Worm (Caenorhabditis elegans): ENCODE measurements around the gene R07B1.8.

R07B1.8 gene

DNA sequence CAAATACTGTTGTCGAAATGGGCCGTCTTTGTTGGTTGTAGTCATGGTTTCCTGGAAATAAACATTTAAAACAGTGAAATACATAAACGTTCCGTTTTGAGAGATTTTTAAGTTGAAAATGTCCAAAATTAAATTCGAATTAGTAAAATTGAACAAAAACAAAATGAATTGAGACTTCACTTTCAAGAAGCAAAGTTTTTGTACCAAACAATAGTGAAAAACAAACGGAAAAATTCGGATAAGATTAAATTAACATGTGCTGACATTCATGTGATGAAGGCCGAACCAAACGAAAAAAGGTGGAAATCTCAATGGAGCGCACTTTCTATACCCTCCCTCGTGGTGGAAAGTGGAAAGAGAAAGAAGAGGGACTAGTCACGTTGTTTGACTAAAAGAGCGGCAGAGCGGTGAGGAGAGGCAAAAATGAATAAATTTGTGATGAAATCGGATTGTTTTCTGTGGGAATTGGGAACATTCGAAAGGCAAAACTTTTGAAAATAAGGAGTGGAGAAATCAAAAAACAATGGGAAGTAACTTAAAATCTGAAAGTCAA is 34.4 kb downstream of the R07B1.8 start, which contains the start of gene ipla-2 (continued):
- no peak for TF ChIP-seq F26F4.8 (GFP tag; conservative IDR thresholded peaks at IDR 0.05)
- TF ChIP-seq ceh-62 (tag; optimal IDR thresholded peaks at IDR 0.05) = no peak
- TF ChIP-seq egl-27 (tag; optimal IDR thresholded peaks at IDR 0.05) = no peak
- peak; percentile 95 for TF ChIP-seq mxl-3 (GFP tag; optimal IDR thresholded peaks at IDR 0.05)
- TF ChIP-seq lsy-2 (tag; optimal IDR thresholded peaks at IDR 0.05) = peak; percentile 23 to 78
- peak; percentile 46 for TF ChIP-seq nhr-28 (tag; optimal IDR thresholded peaks at IDR 0.05)
- peak; percentile 85 for TF ChIP-seq fkh-10 (GFP tag; optimal IDR thresholded peaks at IDR 0.05)
- peak; percentile 58 to 96 for TF ChIP-seq mdl-1 (tag; optimal IDR thresholded peaks at IDR 0.05)
- no peak for TF ChIP-seq daf-19 (GFP tag; conservative IDR thresholded peaks at IDR 0.05)
- no peak for TF ChIP-seq attf-4 (tag; optimal IDR thresholded peaks at IDR 0.05)
- TF ChIP-seq ctbp-1 (GFP tag; IDR thresholded peaks at IDR 0.05) = peak; percentile 27; the same call in 1 of the 2 replicates
- TF ChIP-seq ZK337.2 (GFP tag; IDR thresholded peaks at IDR 0.05) = no peak
- peak; percentile 83 for TF ChIP-seq nhr-11 (tag; optimal IDR thresholded peaks at IDR 0.05)
- TF ChIP-seq nhr-237 (tag; optimal IDR thresholded peaks at IDR 0.05) = no peak
- peak; percentile 43 for TF ChIP-seq ces-1 (GFP tag; optimal IDR thresholded peaks at IDR 0.05)
- no peak for TF ChIP-seq daf-16 (GFP tag; optimal IDR thresholded peaks at IDR 0.05)
- peak; percentile 34 for TF ChIP-seq daf-16 (tag; optimal IDR thresholded peaks at IDR 0.05)
- TF ChIP-seq pha-4 (GFP tag; IDR thresholded peaks at IDR 0.05) = no peak
- peak; percentile 64 for TF ChIP-seq pha-4 (tag; optimal IDR thresholded peaks at IDR 0.05)
- peak; percentile 34 for TF ChIP-seq nhr-77 (tag; optimal IDR thresholded peaks at IDR 0.05)
- TF ChIP-seq dmd-6 (GFP tag; IDR thresholded peaks at IDR 0.05) = peak; percentile 57
- TF ChIP-seq ceh-82 (tag; optimal IDR thresholded peaks at IDR 0.05) = no peak
- TF ChIP-seq nhr-42 (GFP tag; IDR thresholded peaks at IDR 0.05) = no peak
- no peak for TF ChIP-seq dmd-8 (GFP tag; IDR thresholded peaks at IDR 0.05)
- no peak for TF ChIP-seq nhr-102 (tag; optimal IDR thresholded peaks at IDR 0.05)
- peak; percentile 100 for TF ChIP-seq hlh-30 (tag; optimal IDR thresholded peaks at IDR 0.05; ENCODE audit: insufficient read depth)
- TF ChIP-seq hif-1 (tag; optimal IDR thresholded peaks at IDR 0.05) = peak in 1 of 2 experiments; percentile 61
- no peak for TF ChIP-seq D1046.2 (GFP tag; IDR thresholded peaks at IDR 0.05)
- no peak for TF ChIP-seq ceh-32 (tag; optimal IDR thresholded peaks at IDR 0.05; ENCODE audit: poor library complexity)
- TF ChIP-seq mdt-29 (GFP tag; IDR thresholded peaks at IDR 0.05) = no peak
- TF ChIP-seq spr-3 (GFP tag; optimal IDR thresholded peaks at IDR 0.05) = no peak
- TF ChIP-seq lin-38 (GFP tag; IDR thresholded peaks at IDR 0.05) = peak; percentile 86
- no peak for TF ChIP-seq zag-1 (tag; optimal IDR thresholded peaks at IDR 0.05)
- TF ChIP-seq F49E8.2 (tag; optimal IDR thresholded peaks at IDR 0.05; ENCODE audit: borderline replicate concordance) = no peak
- no peak for TF ChIP-seq gei-8 (GFP tag; optimal IDR thresholded peaks at IDR 0.05)
- no peak for TF ChIP-seq snpc-4 (tag; optimal IDR thresholded peaks at IDR 0.05)
- TF ChIP-seq madf-9 (GFP tag; conservative IDR thresholded peaks at IDR 0.05) = 0 out of 2 replicates have a peak, but pooled peaks have one; percentile 38
- TF ChIP-seq T20F7.1 (GFP tag; optimal IDR thresholded peaks at IDR 0.05) = peak; percentile 17
- peak; percentile 97 for TF ChIP-seq aha-1 (tag)
- TF ChIP-seq nhr-111 (GFP tag; optimal IDR thresholded peaks at IDR 0.05) = no peak
- peak; percentile 82 for TF ChIP-seq hlh-11 (tag; optimal IDR thresholded peaks at IDR 0.05)
- TF ChIP-seq mes-2 (tag; optimal IDR thresholded peaks at IDR 0.05; ENCODE audit: poor library complexity, severe bottlenecking) = peak; percentile 75
- TF ChIP-seq tag-97 (GFP tag; IDR thresholded peaks at IDR 0.05) = no peak
- peak; percentile 72 for TF ChIP-seq dve-1 (tag; optimal IDR thresholded peaks at IDR 0.05; ENCODE audit: insufficient read depth)
- no peak for TF ChIP-seq lin-29 (GFP tag; IDR thresholded peaks at IDR 0.05)
